Fruit fly (Drosophila melanogaster) whole organism, embryonic: ENCODE measurements around the gene bnl.

ENCODE experiments used
- ATbp ChIP-seq: fragments of 200-800 bp; sonication (Bioruptor generic); optimal IDR thresholded peaks from 2 replicates; lab custom pipeline; 2017; ENCODE audit warnings: missing biosample characterization, mild to moderate bottlenecking, missing genetic modification characterization, missing genetic modification reagents
- CG9215 ChIP-seq: fragments of 200-800 bp; sonication (Bioruptor generic); IDR thresholded peaks from 2 replicates; pipeline ENCODE4 v1.3.6; 2022; ENCODE audit warnings: missing biosample characterization, missing genetic modification characterization
- Dip3 ChIP-seq: fragments of 200-800 bp; sonication (Bioruptor generic); optimal IDR thresholded peaks from 3 replicates; lab custom pipeline; 2016; ENCODE audit warnings: missing biosample characterization, missing genetic modification characterization
- E2f2 ChIP-seq: fragments of 200-800 bp; sonication (Bioruptor generic); IDR thresholded peaks from 2 replicates; pipeline ENCODE4 v1.3.6; 2022; ENCODE audit warnings: missing biosample characterization, missing genetic modification characterization
- Ssrp ChIP-seq: fragments of 200-800 bp; sonication (Bioruptor generic); optimal IDR thresholded peaks from 2 replicates; lab custom pipeline; 2018; ENCODE audit warnings: missing biosample characterization, mild to moderate bottlenecking, missing genetic modification characterization, moderate library complexity
- ato ChIP-seq: fragments of 200-800 bp; sonication (Bioruptor generic); IDR thresholded peaks from 2 replicates; pipeline ENCODE4 v1.3.6; 2022; ENCODE audit warnings: missing biosample characterization, missing genetic modification characterization; ENCODE audit not compliant: partially characterized antibody
- eve ChIP-seq, 2 experiments: fragments of >200 bp; optimal IDR thresholded peaks; 2 replicates each; lab custom pipeline; 2017; ENCODE audit warnings: missing biosample characterization in 2 of 2, missing genetic modification characterization in 2 of 2
- h ChIP-seq: fragments of >200 bp; optimal IDR thresholded peaks from 2 replicates; lab custom pipeline; 2017
- insv ChIP-seq, 2 experiments: fragments of 200-800 bp; sonication (Bioruptor generic); optimal IDR thresholded peaks; 3 replicates each; lab custom pipeline; 2016 to 2018; ENCODE audit warnings: missing biosample characterization in 2 of 2, missing genetic modification characterization in 2 of 2
- ken ChIP-seq: fragments of 200-800 bp; sonication (Bioruptor generic); IDR thresholded peaks from 3 replicates; pipeline ENCODE4 v1.3.6; 2022; ENCODE audit warnings: missing biosample characterization, missing genetic modification characterization
- pan ChIP-seq, 4 experiments: fragments of >200 bp in 3 of 4; fragments of 200-800 bp in 1 of 4; sonication (Bioruptor generic) in 1 of 4; optimal IDR thresholded peaks in 3 of 4; IDR thresholded peaks in 1 of 4; 2 replicates each; pipeline versions ENCODE4 v1.3.6 to Lab custom; 2017 to 2022; ENCODE audit warnings: missing biosample characterization in 2 of 4, missing genetic modification characterization in 2 of 4, mixed read lengths in 1 of 4
- pita ChIP-seq: fragments of 200-800 bp; sonication (Bioruptor generic); optimal IDR thresholded peaks from 2 replicates; lab custom pipeline; 2017; ENCODE audit warnings: missing biosample characterization, mild to moderate bottlenecking, missing genetic modification characterization

dm6 chr3R:19824480-19824879 is 12.1 kb downstream of the bnl start:
- TF ChIP-seq eve (GFP tag; optimal IDR thresholded peaks at IDR 0.05; lab: Kevin White, UChicago): peak in 1 of 2 experiments; percentile 8
- TF ChIP-seq ato: no peak
- no peak for TF ChIP-seq ken
- TF ChIP-seq E2f2 (GFP tag; lab: Robert Waterston, UW): no peak
- no peak for TF ChIP-seq insv (GFP tag; optimal IDR thresholded peaks at IDR 0.05; lab: Kevin White, UChicago)
- peak; percentile 15 for TF ChIP-seq ATbp (GFP tag; lab: Kevin White, UChicago)
- no peak for TF ChIP-seq Dip3 (GFP tag; lab: Kevin White, UChicago)
- no peak for TF ChIP-seq h (lab: Kevin White, UChicago)
- no peak for TF ChIP-seq CG9215
- no peak for TF ChIP-seq pita (GFP tag; lab: Kevin White, UChicago)
- TF ChIP-seq Ssrp (tag; lab: Kevin White, UChicago): peak; percentile 39
- no peak for TF ChIP-seq pan (optimal IDR thresholded peaks at IDR 0.05; lab: Kevin White, UChicago)
- no peak for TF ChIP-seq pan (GFP tag; optimal IDR thresholded peaks at IDR 0.05 in 1 of 2, IDR thresholded peaks at IDR 0.05 in 1 of 2)
